Fruit fly (Drosophila melanogaster) whole organism, embryonic: ENCODE results near the gene Noc3.

Experiments used
- Atf3 ChIP-seq: fragments of 200-800 bp; sonication (Bioruptor generic); optimal IDR thresholded peaks from 3 replicates; lab custom pipeline; 2016; ENCODE audit warnings: missing biosample characterization, missing genetic modification characterization
- BtbVII ChIP-seq: fragments of 200-800 bp; sonication (Bioruptor generic); optimal IDR thresholded peaks from 3 replicates; lab custom pipeline; 2017; ENCODE audit warnings: missing biosample characterization, mild to moderate bottlenecking, missing genetic modification characterization
- CG10431 ChIP-seq: fragments of 200-800 bp; sonication (Bioruptor generic); optimal IDR thresholded peaks from 3 replicates; lab custom pipeline; 2018; ENCODE audit warnings: missing biosample characterization, mild to moderate bottlenecking, missing genetic modification characterization
- CG10462 ChIP-seq: fragments of 200-800 bp; sonication (Bioruptor generic); optimal IDR thresholded peaks from 2 replicates; lab custom pipeline; 2016; ENCODE audit warnings: missing biosample characterization, missing genetic modification characterization
- CG12219 ChIP-seq: fragments of 200-800 bp; sonication (Bioruptor generic); optimal IDR thresholded peaks from 3 replicates; lab custom pipeline; 2018; ENCODE audit warnings: missing biosample characterization, mild to moderate bottlenecking, missing genetic modification characterization
- CG1233 ChIP-seq: fragments of 200-800 bp; sonication (Bioruptor generic); optimal IDR thresholded peaks from 4 replicates; lab custom pipeline; 2018; ENCODE audit warnings: missing biosample characterization, mild to moderate bottlenecking, missing genetic modification characterization
- CG12744 ChIP-seq: fragments of 200-800 bp; sonication (Bioruptor generic); optimal IDR thresholded peaks from 2 replicates; lab custom pipeline; 2016; ENCODE audit warnings: missing biosample characterization, missing genetic modification characterization
- CG15601 ChIP-seq: fragments of 200-800 bp; sonication (Bioruptor generic); optimal IDR thresholded peaks from 3 replicates; lab custom pipeline; 2019; ENCODE audit warnings: missing biosample characterization, mild to moderate bottlenecking, missing genetic modification characterization, moderate library complexity
- CG17829 ChIP-seq: fragments of 200-800 bp; optimal IDR thresholded peaks from 2 replicates; lab custom pipeline; 2019; ENCODE audit warnings: missing biosample characterization, mild to moderate bottlenecking, missing genetic modification characterization, moderate library complexity
- CG2116 ChIP-seq: fragments of 200-800 bp; sonication (Bioruptor generic); optimal IDR thresholded peaks from 3 replicates; lab custom pipeline; 2018; ENCODE audit warnings: missing biosample characterization, mild to moderate bottlenecking, missing genetic modification characterization
- CG2120 ChIP-seq: fragments of 200-800 bp; sonication (Bioruptor generic); optimal IDR thresholded peaks from 3 replicates; lab custom pipeline; 2016; ENCODE audit warnings: missing biosample characterization, missing genetic modification characterization
- CG2129 ChIP-seq: fragments of 200-800 bp; sonication (Bioruptor generic); IDR thresholded peaks from 2 replicates; pipeline ENCODE4 v1.3.6; 2022; ENCODE audit warnings: missing biosample characterization, missing genetic modification characterization; ENCODE audit not compliant: partially characterized antibody
- CG2678 ChIP-seq: fragments of 200-800 bp; sonication (Bioruptor generic); optimal IDR thresholded peaks from 3 replicates; lab custom pipeline; 2019; ENCODE audit warnings: missing biosample characterization, mild to moderate bottlenecking, missing genetic modification characterization, moderate library complexity
- CG2712 ChIP-seq: fragments of 200-800 bp; optimal IDR thresholded peaks from 3 replicates; lab custom pipeline; 2019; ENCODE audit warnings: missing biosample characterization, mild to moderate bottlenecking, missing genetic modification characterization, moderate library complexity
- CG2875 ChIP-seq: fragments of 200-800 bp; sonication (Bioruptor generic); optimal IDR thresholded peaks from 2 replicates; lab custom pipeline; 2017; ENCODE audit warnings: missing biosample characterization, mild to moderate bottlenecking, missing genetic modification characterization, missing genetic modification reagents
- CG3847 ChIP-seq: fragments of 200-800 bp; sonication (Bioruptor generic); IDR thresholded peaks from 2 replicates; pipeline ENCODE4 v1.3.6; 2022; ENCODE audit warnings: missing biosample characterization, missing genetic modification characterization
- CG3995 ChIP-seq: fragments of 200-800 bp; sonication (Bioruptor generic); optimal IDR thresholded peaks from 3 replicates; lab custom pipeline; 2016; ENCODE audit warnings: missing biosample characterization, missing genetic modification characterization
- CG4820 ChIP-seq: fragments of 200-800 bp; sonication (Bioruptor generic); optimal IDR thresholded peaks from 3 replicates; lab custom pipeline; 2016; ENCODE audit warnings: missing biosample characterization, missing genetic modification characterization
- CG7786 ChIP-seq: fragments of 200-800 bp; sonication (Bioruptor generic); optimal IDR thresholded peaks from 2 replicates; lab custom pipeline; 2016; ENCODE audit warnings: missing biosample characterization, missing genetic modification characterization
- CG7839 ChIP-seq: fragments of 200-800 bp; sonication (Bioruptor generic); optimal IDR thresholded peaks from 3 replicates; lab custom pipeline; 2018; ENCODE audit warnings: missing biosample characterization, mild to moderate bottlenecking, missing genetic modification characterization, moderate library complexity
- CG8944 ChIP-seq: fragments of 200-800 bp; sonication (Bioruptor generic); optimal IDR thresholded peaks from 3 replicates; lab custom pipeline; 2016; ENCODE audit warnings: missing biosample characterization, missing genetic modification characterization
- Dip2 ChIP-seq: fragments of 200-800 bp; sonication (Bioruptor generic); IDR thresholded peaks from 2 replicates; pipeline ENCODE4 v1.3.6; 2022; ENCODE audit warnings: missing biosample characterization, missing genetic modification characterization
- Dll ChIP-seq: fragments of 200-800 bp; sonication (Bioruptor generic); IDR thresholded peaks from 4 replicates; pipeline ENCODE4 v1.3.6; 2022; ENCODE audit warnings: missing biosample characterization, missing genetic modification characterization; ENCODE audit not compliant: partially characterized antibody
- Elba2 ChIP-seq: fragments of 200-800 bp; sonication (Bioruptor generic); optimal IDR thresholded peaks from 3 replicates; lab custom pipeline; 2016; ENCODE audit warnings: missing biosample characterization, missing genetic modification characterization
- HmgZ ChIP-seq: fragments of 200-800 bp; sonication (Bioruptor generic); optimal IDR thresholded peaks from 2 replicates; lab custom pipeline; 2018; ENCODE audit warnings: missing biosample characterization, mild to moderate bottlenecking, missing genetic modification characterization
- Hmr ChIP-seq: fragments of 200-800 bp; sonication (Bioruptor generic); optimal IDR thresholded peaks from 3 replicates; lab custom pipeline; 2017; ENCODE audit warnings: mild to moderate bottlenecking, missing biosample characterization, missing genetic modification reagents, missing genetic modification characterization
- Hsf ChIP-seq: fragments of 200-800 bp; sonication (Bioruptor generic); optimal IDR thresholded peaks from 3 replicates; lab custom pipeline; 2016; ENCODE audit warnings: missing biosample characterization, missing genetic modification characterization
- Ravus ChIP-seq: fragments of 200-800 bp; sonication (Bioruptor generic); IDR thresholded peaks from 2 replicates; pipeline ENCODE4 v1.3.6; 2022; ENCODE audit warnings: missing biosample characterization, missing genetic modification characterization
- Spps ChIP-seq: fragments of 200-800 bp; sonication (Bioruptor generic); optimal IDR thresholded peaks from 2 replicates; lab custom pipeline; 2018; ENCODE audit warnings: missing biosample characterization, mild to moderate bottlenecking, missing genetic modification characterization
- amos ChIP-seq: fragments of 200-800 bp; sonication (Bioruptor generic); IDR thresholded peaks from 2 replicates; pipeline ENCODE4 v1.3.6; 2022; ENCODE audit warnings: missing biosample characterization, missing genetic modification characterization; ENCODE audit not compliant: partially characterized antibody
- aop ChIP-seq: fragments of 200-800 bp; sonication (Bioruptor generic); IDR thresholded peaks from 2 replicates; pipeline ENCODE4 v1.3.6; 2022; ENCODE audit warnings: missing biosample characterization, missing genetic modification characterization
- bcd ChIP-seq: fragments of 200-800 bp; sonication (Bioruptor generic); optimal IDR thresholded peaks from 2 replicates; lab custom pipeline; 2017; ENCODE audit warnings: missing biosample characterization, mild to moderate bottlenecking, missing genetic modification characterization
- cg ChIP-seq: fragments of 200-800 bp; sonication (Bioruptor generic); optimal IDR thresholded peaks from 3 replicates; lab custom pipeline; 2019; ENCODE audit warnings: missing biosample characterization, mild to moderate bottlenecking, missing genetic modification characterization, moderate library complexity
- crc ChIP-seq: fragments of 200-800 bp; sonication (Bioruptor generic); optimal IDR thresholded peaks from 2 replicates; lab custom pipeline; 2016; ENCODE audit warnings: missing biosample characterization, missing genetic modification characterization
- ewg ChIP-seq: fragments of 200-800 bp; sonication (Bioruptor generic); optimal IDR thresholded peaks from 3 replicates; lab custom pipeline; 2017; ENCODE audit warnings: mild to moderate bottlenecking, missing biosample characterization, missing genetic modification reagents, missing genetic modification characterization
- fd3F ChIP-seq: fragments of 200-800 bp; sonication (Bioruptor generic); optimal IDR thresholded peaks from 2 replicates; lab custom pipeline; 2018; ENCODE audit warnings: missing biosample characterization, mild to moderate bottlenecking, missing genetic modification characterization, moderate library complexity
- gem ChIP-seq: fragments of 200-800 bp; sonication (Bioruptor generic); optimal IDR thresholded peaks from 2 replicates; lab custom pipeline; 2019; ENCODE audit warnings: missing biosample characterization, mild to moderate bottlenecking, missing genetic modification characterization, moderate library complexity
- gfzf ChIP-seq: fragments of 200-800 bp; sonication (Bioruptor generic); optimal IDR thresholded peaks from 2 replicates; lab custom pipeline; 2016; ENCODE audit warnings: missing biosample characterization, mild to moderate bottlenecking, missing genetic modification characterization, moderate library complexity
- her ChIP-seq: fragments of 200-800 bp; sonication (Bioruptor generic); optimal IDR thresholded peaks from 2 replicates; lab custom pipeline; 2016; ENCODE audit warnings: missing biosample characterization, missing genetic modification characterization
- kni ChIP-seq: fragments of 200-800 bp; sonication (Bioruptor generic); optimal IDR thresholded peaks from 3 replicates; lab custom pipeline; 2017; ENCODE audit warnings: mild to moderate bottlenecking, missing biosample characterization, missing genetic modification reagents, missing genetic modification characterization
- lmd ChIP-seq: fragments of 200-800 bp; sonication (Bioruptor generic); IDR thresholded peaks from 2 replicates; pipeline ENCODE4 v1.3.6; 2022; ENCODE audit warnings: missing biosample characterization, missing genetic modification characterization
- mam ChIP-seq: fragments of 200-800 bp; sonication (Bioruptor generic); optimal IDR thresholded peaks from 3 replicates; lab custom pipeline; 2016; ENCODE audit warnings: missing biosample characterization, missing genetic modification characterization
- mld ChIP-seq: fragments of 200-800 bp; sonication (Bioruptor generic); IDR thresholded peaks from 3 replicates; pipeline ENCODE4 v1.3.6; 2022; ENCODE audit warnings: missing biosample characterization, missing genetic modification characterization; ENCODE audit not compliant: partially characterized antibody
- nerfin-1 ChIP-seq: fragments of 200-800 bp; sonication (Bioruptor generic); optimal IDR thresholded peaks from 3 replicates; lab custom pipeline; 2019; ENCODE audit warnings: missing biosample characterization, mild to moderate bottlenecking, missing genetic modification characterization, moderate library complexity
- sim ChIP-seq: fragments of 200-800 bp; sonication (Bioruptor generic); IDR thresholded peaks from 2 replicates; pipeline ENCODE4 v1.3.6; 2022; ENCODE audit warnings: missing biosample characterization, missing genetic modification characterization
- sug ChIP-seq: fragments of 200-800 bp; optimal IDR thresholded peaks from 2 replicates; lab custom pipeline; 2019; ENCODE audit warnings: missing biosample characterization, mild to moderate bottlenecking, missing genetic modification characterization, moderate library complexity
- tgo ChIP-seq: fragments of 200-800 bp; sonication (Bioruptor generic); IDR thresholded peaks from 3 replicates; pipeline ENCODE4 v1.3.6; 2022; ENCODE audit warnings: missing biosample characterization, missing genetic modification characterization
- trh ChIP-seq: fragments of 200-800 bp; sonication (Bioruptor generic); optimal IDR thresholded peaks from 2 replicates; lab custom pipeline; 2016; ENCODE audit warnings: missing biosample characterization, missing genetic modification characterization
- unpg ChIP-seq: fragments of 200-800 bp; sonication (Bioruptor generic); optimal IDR thresholded peaks from 3 replicates; lab custom pipeline; 2018; ENCODE audit warnings: missing biosample characterization, mild to moderate bottlenecking, missing genetic modification characterization, moderate library complexity

Gene Noc3

dm6 chr3R:7251857-7252256, 5.1 kb upstream of the Noc3 start, which contains the start of gene Obp84a:
TSS of gene Obp84a (minus strand) at chr3R:7251957.
- TF ChIP-seq Elba2 (GFP tag; lab: Kevin White, UChicago) (no peak), amos (GFP tag; lab: Robert Waterston, UW) (no peak), her (GFP tag; lab: Kevin White, UChicago) (no peak), nerfin-1 (tag; lab: Kevin White, UChicago) (no peak), fd3F (no peak), CG12219 (no peak), CG2875 (GFP tag; lab: Kevin White, UChicago) (no peak), CG4820 (GFP tag; lab: Kevin White, UChicago) (no peak), Ravus (GFP tag; lab: Robert Waterston, UW) (no peak)

- TF ChIP-seq unpg (GFP tag; lab: Kevin White, UChicago) (peak; percentile 98), gfzf (peak; percentile 8), CG7786 (GFP tag; lab: Kevin White, UChicago) (peak; percentile 28), CG2120 (GFP tag; lab: Kevin White, UChicago) (peak; percentile 90), mld (GFP tag; lab: Robert Waterston, UW) (no peak), crc (peak; percentile 35), CG10431 (GFP tag; lab: Kevin White, UChicago) (peak; percentile 80), Hsf (peak; percentile 80), cg (GFP tag; lab: Kevin White, UChicago) (no peak), gem (tag; lab: Kevin White, UChicago) (peak; percentile 97), CG2678 (tag; lab: Kevin White, UChicago) (peak; percentile 97), kni (GFP tag; lab: Kevin White, UChicago) (no peak), BtbVII (GFP tag; lab: Kevin White, UChicago) (no peak), aop (GFP tag; lab: Robert Waterston, UW) (no peak), Dll (GFP tag; lab: Robert Waterston, UW) (peak; percentile 36; the same call in 1 of the 4 replicates), Dip2 (GFP tag; lab: Robert Waterston, UW) (no peak), CG15601 (tag; lab: Kevin White, UChicago) (peak; percentile 94), lmd (GFP tag; lab: Robert Waterston, UW) (peak; percentile 89), Spps (peak; percentile 85), Hmr (GFP tag; lab: Kevin White, UChicago) (peak; percentile 92), CG8944 (GFP tag; lab: Kevin White, UChicago) (no peak), CG10462 (GFP tag; lab: Kevin White, UChicago) (peak; percentile 75), HmgZ (tag; lab: Kevin White, UChicago) (peak; percentile 96), mam (peak; percentile 64), CG3995 (peak; percentile 57), Atf3 (no peak), CG12744 (GFP tag; lab: Kevin White, UChicago) (peak; percentile 57), ewg (GFP tag; lab: Kevin White, UChicago) (peak; percentile 74), CG7839 (tag; lab: Kevin White, UChicago) (peak; percentile 95), bcd (GFP tag; lab: Kevin White, UChicago) (peak; percentile 85), CG2129 (no peak), trh (GFP tag; lab: Kevin White, UChicago) (peak; percentile 47), CG17829 (tag; lab: Kevin White, UChicago) (peak; percentile 96), CG2116 (peak; percentile 69), CG3847 (GFP tag; lab: Robert Waterston, UW) (peak; percentile 91), sug (tag; lab: Kevin White, UChicago) (peak; percentile 94), CG2712 (tag; lab: Kevin White, UChicago) (peak; percentile 95), CG1233 (GFP tag; lab: Kevin White, UChicago) (peak; percentile 87), tgo (GFP tag; lab: Robert Waterston, UW) (peak; percentile 93), sim (GFP tag; lab: Robert Waterston, UW) (peak; percentile 66; the same call in 1 of the 2 replicates)
Observed at dm6 chr3R:7249460-7249859, 2.7 kb upstream of the Noc3 start, which contains the start of the genes CG1227 and Dtwd2. TSS of gene CG1227 (minus strand) at chr3R:7249738. TSS of gene Dtwd2 (plus strand) at chr3R:7249795.
